Fruit fly (Drosophila melanogaster): Measurements from ENCODE around the gene CG10462.

CG10462 gene

dm6 chr2L:19769703-19770102 is 33.9 kb upstream of the CG10462 start:
- no peak for TF ChIP-seq exex (tag; optimal IDR thresholded peaks at IDR 0.05)
- TF ChIP-seq Nf-YC (tag; optimal IDR thresholded peaks at IDR 0.05), result peak; percentile 97
- TF ChIP-seq CG10321 (GFP tag; IDR thresholded peaks at IDR 0.05), result peak; percentile 89
- peak; percentile 57; the same call in 1 of the 2 replicates for TF ChIP-seq seq (GFP tag; IDR thresholded peaks at IDR 0.05)
- TF ChIP-seq CG18599 (GFP tag; optimal IDR thresholded peaks at IDR 0.05), result no peak
- peak; percentile 97 for TF ChIP-seq Nf-YB (GFP tag; optimal IDR thresholded peaks at IDR 0.05)
- TF ChIP-seq CG1832 (GFP tag; optimal IDR thresholded peaks at IDR 0.05), result peak; percentile 69

dm6 chr2L:19768967-19769366 is 33.2 kb upstream of the CG10462 start, which contains the start of gene bsh:
bsh (minus strand) TSS chr2L:19769067.
- TF ChIP-seq crol (GFP tag; IDR thresholded peaks at IDR 0.05), result no peak
- no peak for TF ChIP-seq CG10366 (GFP tag; IDR thresholded peaks at IDR 0.05)
- TF ChIP-seq CG7556 (GFP tag; optimal IDR thresholded peaks at IDR 0.05), result no peak
- TF ChIP-seq CG8765 (GFP tag; IDR thresholded peaks at IDR 0.05), result 0 out of 2 replicates have a peak, but pooled peaks have one; percentile 27
- TF ChIP-seq CG1832 (GFP tag; optimal IDR thresholded peaks at IDR 0.05), result peak; percentile 10
- no peak for TF ChIP-seq pros (GFP tag; optimal IDR thresholded peaks at IDR 0.05)
- TF ChIP-seq nau (GFP tag; optimal IDR thresholded peaks at IDR 0.05), result no peak
- TF ChIP-seq CG15269 (tag; optimal IDR thresholded peaks at IDR 0.05), result no peak
- no peak for TF ChIP-seq Bdp1 (GFP tag; optimal IDR thresholded peaks at IDR 0.05)
- TF ChIP-seq Optix (GFP tag; IDR thresholded peaks at IDR 0.05), result no peak
- no peak for TF ChIP-seq CG14014 (GFP tag; IDR thresholded peaks at IDR 0.05)
- TF ChIP-seq ato (GFP tag; IDR thresholded peaks at IDR 0.05; ENCODE audit: partially characterized antibody), result no peak
- no peak for TF ChIP-seq Dref (GFP tag; IDR thresholded peaks at IDR 0.05)
- no peak for TF ChIP-seq p53 (GFP tag; optimal IDR thresholded peaks at IDR 0.05)
- TF ChIP-seq CG17802 (tag; optimal IDR thresholded peaks at IDR 0.05), result no peak
- no peak for TF ChIP-seq CG11504 (tag; optimal IDR thresholded peaks at IDR 0.05)
- TF ChIP-seq vfl (GFP tag; optimal IDR thresholded peaks at IDR 0.05), result no peak
- TF ChIP-seq salm (tag; optimal IDR thresholded peaks at IDR 0.05), result no peak
- TF ChIP-seq NC2β (GFP tag; optimal IDR thresholded peaks at IDR 0.05), result no peak
- TF ChIP-seq Opbp (GFP tag; IDR thresholded peaks at IDR 0.05; ENCODE audit: partially characterized antibody), result no peak
- no peak for TF ChIP-seq Dfd (GFP tag; optimal IDR thresholded peaks at IDR 0.05)
- TF ChIP-seq pho (GFP tag; optimal IDR thresholded peaks at IDR 0.05), result no peak
- no peak for TF ChIP-seq grau (tag; optimal IDR thresholded peaks at IDR 0.05)
- no peak for TF ChIP-seq Hand (GFP tag; optimal IDR thresholded peaks at IDR 0.05)
- TF ChIP-seq CG34422 (GFP tag; IDR thresholded peaks at IDR 0.05), result 0 out of 3 replicates have a peak, but pooled peaks have one; percentile 23
- TF ChIP-seq CG8388 (GFP tag; optimal IDR thresholded peaks at IDR 0.05), result no peak
- TF ChIP-seq slou (GFP tag; optimal IDR thresholded peaks at IDR 0.05), result no peak
- no peak for TF ChIP-seq CG12104 (GFP tag; optimal IDR thresholded peaks at IDR 0.05)
- peak; percentile 46; the same call in 1 of the 2 replicates for TF ChIP-seq CG10321 (GFP tag; IDR thresholded peaks at IDR 0.05)
- TF ChIP-seq CG30403 (GFP tag; optimal IDR thresholded peaks at IDR 0.05), result no peak
- TF ChIP-seq Neu2 (GFP tag; optimal IDR thresholded peaks at IDR 0.05; ENCODE audit: borderline replicate concordance), result no peak

DNA sequence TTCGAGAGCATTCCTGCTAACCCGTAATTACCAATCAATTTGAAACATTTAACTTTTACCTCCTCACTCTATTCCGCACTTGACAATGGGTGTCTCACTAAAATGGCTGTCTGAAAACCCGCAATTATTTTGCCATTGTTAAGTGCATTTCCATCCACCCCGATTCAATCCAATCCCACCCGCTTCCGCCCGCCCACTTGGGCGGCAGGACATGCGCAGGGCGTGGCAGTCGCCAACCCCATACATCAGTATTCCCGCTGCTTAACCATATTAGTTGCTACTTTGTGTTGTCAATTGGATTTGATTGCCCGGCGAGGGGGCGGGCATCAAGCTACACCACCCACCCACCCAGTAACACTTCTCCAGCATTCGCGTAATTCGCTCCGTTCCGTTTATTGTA is 29.6 kb upstream of the CG10462 start:
- TF ChIP-seq dati (GFP tag; IDR thresholded peaks at IDR 0.05) (no peak), Nf-YC (tag; optimal IDR thresholded peaks at IDR 0.05) (peak; percentile 89), chinmo (GFP tag; IDR thresholded peaks at IDR 0.05; ENCODE audit: partially characterized antibody) (0 out of 4 replicates have a peak, but pooled peaks have one; percentile 49), ewg (GFP tag; optimal IDR thresholded peaks at IDR 0.05) (peak; percentile 69), ATbp (GFP tag; optimal IDR thresholded peaks at IDR 0.05) (no peak), Nf-YB (GFP tag; optimal IDR thresholded peaks at IDR 0.05) (peak; percentile 83), bbx (GFP tag; IDR thresholded peaks at IDR 0.05; ENCODE audit: partially characterized antibody) (no peak), seq (GFP tag; IDR thresholded peaks at IDR 0.05) (peak; percentile 62; the same call in 1 of the 2 replicates), Med (GFP tag) (peak; percentile 34)
